Worm (Caenorhabditis elegans) whole organism, dauer: ENCODE results near the gene suf-1.

Experiments
- unc-62 ChIP-seq: sonication (generic microtip); optimal IDR thresholded peaks from 2 replicates; lab custom pipeline; 2017; ENCODE audit warnings: missing biosample characterization, missing genetic modification reagents, missing genetic modification characterization

Gene suf-1

DNA sequence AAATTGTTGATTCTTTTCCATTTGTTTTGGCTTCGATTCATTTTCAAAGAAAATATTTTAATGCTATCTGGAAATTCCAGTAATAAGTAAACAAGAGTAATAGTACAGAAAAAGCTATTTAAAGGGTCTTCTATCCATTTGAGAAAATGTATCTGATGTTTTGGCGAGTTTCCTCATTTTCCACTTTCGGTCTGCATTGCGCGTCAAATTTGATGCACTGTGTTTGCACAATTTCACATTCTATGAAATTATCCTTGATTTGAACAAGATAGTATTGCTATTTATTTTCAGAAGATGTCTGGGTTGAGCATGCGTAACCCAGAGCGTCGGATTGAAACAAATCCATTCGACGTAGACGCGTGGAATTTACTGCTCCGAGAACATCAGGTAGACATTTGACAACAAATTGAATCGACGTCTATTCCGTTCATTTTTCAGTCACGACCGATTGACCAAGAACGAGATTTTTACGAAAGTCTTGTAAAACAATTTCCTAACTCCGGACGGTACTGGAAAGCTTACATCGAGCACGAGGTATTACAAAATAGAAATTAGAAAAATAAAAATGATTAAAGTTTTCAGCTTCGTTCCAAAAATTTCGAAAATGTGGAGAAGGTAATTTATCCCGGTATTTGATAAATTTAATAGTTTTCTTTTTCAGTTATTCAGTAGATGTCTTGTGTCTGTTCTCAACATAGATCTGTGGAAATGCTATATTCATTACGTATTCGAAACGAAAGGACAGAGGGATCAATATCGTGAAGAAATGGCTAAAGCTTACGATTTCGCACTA lies at the start of gene suf-1:
Gene suf-1, plus strand, starts transcription at position 280 of the 793 bp plus-strand sequence.
- no peak for TF ChIP-seq unc-62 (GFP tag; lab: Kevin White, UChicago)

ce11 chrII:8554568-8554967 lies 49.1 kb upstream of the suf-1 start:
- no peak for TF ChIP-seq unc-62 (GFP tag; lab: Kevin White, UChicago)

DNA sequence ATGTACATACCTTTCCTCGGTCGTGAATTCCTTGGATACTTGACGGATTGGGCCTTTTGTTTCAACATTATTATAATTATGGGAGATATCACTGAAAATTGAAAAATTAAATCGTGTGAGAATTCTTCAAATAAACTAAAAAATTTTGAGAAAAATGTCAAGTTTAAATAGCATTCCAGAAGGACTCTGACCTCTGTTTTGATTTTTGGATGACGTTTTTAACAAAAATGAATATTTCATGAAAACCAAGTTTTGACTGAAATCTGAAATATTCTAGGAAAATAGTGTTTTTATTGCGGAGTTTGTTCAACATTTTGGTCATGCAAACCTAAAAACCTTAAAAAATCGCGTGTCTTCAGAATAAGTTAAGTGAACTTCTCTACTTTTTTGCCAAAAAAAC lies 47.5 kb upstream of the suf-1 start, which contains the start of gene glb-27:
Gene glb-27, minus strand, starts transcription at position 101 of the 400 bp plus-strand sequence.
- TF ChIP-seq unc-62 (GFP tag; lab: Kevin White, UChicago) = no peak

- TF ChIP-seq unc-62 (GFP tag; lab: Kevin White, UChicago) = no peak
These were observed 44.5 kb upstream of the suf-1 start for ce11 chrII:8559188-8559587.

- no peak for TF ChIP-seq unc-62 (GFP tag; lab: Kevin White, UChicago)
These were observed 42.4 kb upstream of the suf-1 start, which contains the start of gene iff-2 for ce11 chrII:8561227-8561626. Gene iff-2, minus strand, starts transcription at chrII:8561367.

ce11 chrII:8562002-8562401 lies 41.6 kb upstream of the suf-1 start, which contains the start of gene F54C9.14:
Gene F54C9.14, plus strand, starts transcription at chrII:8562302.
- no peak for TF ChIP-seq unc-62 (GFP tag; lab: Kevin White, UChicago)

DNA sequence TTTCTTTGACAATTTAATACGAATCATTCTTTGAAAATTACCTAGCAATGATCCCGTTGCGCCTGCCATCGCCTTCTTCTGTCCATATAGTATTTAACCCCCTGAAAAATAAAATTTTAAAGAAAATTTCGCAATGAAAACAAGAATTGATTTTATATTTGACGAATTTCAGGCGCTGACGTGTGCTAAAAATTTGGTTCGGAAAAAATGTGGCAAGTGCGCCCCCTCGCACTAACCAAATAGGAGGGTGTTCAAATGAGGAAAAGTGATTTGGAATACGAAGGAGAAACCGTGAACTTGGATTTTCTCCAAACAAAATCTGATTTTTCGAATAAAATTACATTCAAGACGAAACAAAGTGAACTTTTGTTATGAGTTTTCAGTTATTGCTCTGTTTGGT lies 37.6 kb upstream of the suf-1 start, which contains the start of gene stc-1:
Gene stc-1, minus strand, starts transcription at position 101 of the 400 bp plus-strand sequence.
- TF ChIP-seq unc-62 (GFP tag; lab: Kevin White, UChicago) = no peak

DNA sequence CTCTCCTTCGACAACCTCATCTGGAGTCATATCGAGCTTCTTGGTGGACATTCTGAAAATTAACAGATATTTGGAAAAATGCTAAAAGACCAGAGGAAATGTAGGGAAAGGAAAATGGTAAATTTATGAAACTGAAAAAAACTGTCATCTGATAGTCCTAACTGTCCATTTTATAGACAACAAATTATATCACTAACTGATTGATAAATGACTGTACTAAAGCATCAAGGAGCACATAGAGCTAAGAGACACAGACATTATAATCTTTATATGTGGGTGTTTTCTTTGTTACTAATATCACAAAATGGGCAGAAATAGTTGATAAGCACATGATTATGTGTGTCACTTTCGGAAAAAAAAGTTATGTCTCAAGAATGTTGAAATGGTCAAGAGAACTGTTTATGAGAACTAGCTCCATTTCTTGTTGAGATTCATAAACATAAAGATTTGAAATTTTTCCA lies 36.8 kb upstream of the suf-1 start, which contains the start of gene F54C9.3:
Gene F54C9.3, minus strand, starts transcription at position 51 of the 461 bp plus-strand sequence.
- TF ChIP-seq unc-62 (GFP tag; lab: Kevin White, UChicago) = no peak

- TF ChIP-seq unc-62 (GFP tag; lab: Kevin White, UChicago) = no peak
These were observed 35.2 kb upstream of the suf-1 start for ce11 chrII:8568234-8568969.

ce11 chrII:8569038-8569977 lies 34.3 kb upstream of the suf-1 start, which contains the start of the genes col-38 and rpl-5:
Gene col-38, minus strand, starts transcription at chrII:8569088.
Gene rpl-5, plus strand, starts transcription at chrII:8569927.
- no peak for TF ChIP-seq unc-62 (GFP tag; lab: Kevin White, UChicago)

DNA sequence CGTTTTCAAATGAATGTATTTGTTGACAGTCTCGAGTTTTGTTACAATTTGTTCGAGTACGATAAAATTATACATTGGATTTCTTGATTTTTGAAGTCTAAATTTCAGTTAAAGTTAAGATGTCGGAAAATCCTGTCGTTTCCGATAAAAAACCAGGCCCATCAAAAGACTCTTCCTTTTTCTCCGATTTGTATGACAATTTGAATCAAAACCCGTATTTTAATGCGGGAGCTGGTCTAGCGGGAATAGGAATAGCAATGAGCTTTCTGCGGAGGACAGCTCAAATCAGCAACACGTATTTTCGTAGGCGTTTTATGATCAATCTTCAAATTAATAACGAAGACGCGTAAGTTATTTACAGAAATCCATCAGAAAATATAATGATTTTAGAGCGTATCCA lies 32.7 kb upstream of the suf-1 start, which contains the start of gene bcs-1:
Gene bcs-1, plus strand, starts transcription at position 109 of the 400 bp plus-strand sequence.
- TF ChIP-seq unc-62 (GFP tag; lab: Kevin White, UChicago) = no peak

ce11 chrII:8573044-8573443 lies 30.6 kb upstream of the suf-1 start, which contains the start of gene F54C9.7:
Gene F54C9.7, plus strand, starts transcription at chrII:8573344.
- no peak for TF ChIP-seq unc-62 (GFP tag; lab: Kevin White, UChicago)

DNA sequence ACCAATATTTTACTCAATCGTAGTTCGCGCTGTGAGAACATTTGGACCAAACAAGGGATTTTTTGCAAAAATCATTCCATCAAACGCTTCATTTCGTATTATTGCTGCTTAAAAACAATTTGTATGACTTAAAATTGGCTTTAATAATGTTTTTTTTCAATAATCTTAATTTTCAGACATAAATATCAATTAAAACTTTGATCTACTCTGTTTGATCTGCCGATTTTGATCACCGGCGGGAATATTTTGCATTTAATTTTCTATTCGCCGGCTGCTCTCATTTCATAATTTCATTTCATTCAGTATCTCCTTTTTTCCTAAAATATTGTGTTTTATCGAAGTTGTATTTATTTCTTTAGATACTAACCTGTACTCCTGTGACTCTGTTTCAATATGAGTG lies 28.5 kb upstream of the suf-1 start, which contains the start of gene puf-5:
Gene puf-5, plus strand, starts transcription at position 358 of the 400 bp plus-strand sequence.
- TF ChIP-seq unc-62 (GFP tag; lab: Kevin White, UChicago) = no peak

DNA sequence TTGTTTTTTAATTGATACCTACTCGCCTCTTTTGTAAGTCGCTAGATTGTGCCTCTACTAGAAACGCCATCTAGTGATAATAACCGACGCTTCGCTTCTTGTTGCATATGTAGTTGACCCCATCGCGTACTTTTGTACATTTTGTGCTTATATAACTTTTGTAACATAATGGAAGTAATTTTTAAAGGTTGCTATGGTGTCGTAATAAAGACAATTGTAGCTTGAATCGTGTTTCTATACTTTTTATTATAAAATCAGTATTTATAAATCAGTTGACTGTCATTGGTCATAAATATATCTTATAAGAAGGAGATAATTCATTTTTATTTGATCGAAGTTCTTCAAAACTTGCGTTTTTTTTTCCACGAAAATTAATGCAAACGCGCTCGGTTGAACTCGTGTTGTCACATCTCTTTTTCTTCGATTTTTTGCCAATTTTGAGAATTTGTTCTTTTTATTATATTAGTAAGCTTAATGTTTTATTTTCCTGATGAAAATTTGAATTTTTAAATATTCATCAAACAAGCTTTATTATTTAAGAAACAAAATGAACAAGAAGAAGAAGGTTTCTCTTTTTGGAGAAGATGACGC lies 26.0 kb upstream of the suf-1 start, which contains the start of gene F54C9.9:
Gene F54C9.9, plus strand, starts transcription at position 541 of the 591 bp plus-strand sequence.
- no peak for TF ChIP-seq unc-62 (GFP tag; lab: Kevin White, UChicago)
